Fruit fly (Drosophila melanogaster) S2 (cell line): ENCODE data around the gene Cyp4ac3.

ENCODE experiments used
- CG8478 ChIP-seq: fragments of >200 bp; optimal IDR thresholded peaks from 2 replicates; lab custom pipeline; 2018
- CTCF ChIP-seq, 2 experiments: fragments of >200 bp; optimal IDR thresholded peaks; 2 replicates each; lab custom pipeline; 2018

The Cyp4ac3 gene

dm6 chr2L:5236346-5236809 is 31.9 kb upstream of the Cyp4ac3 start:
- TF ChIP-seq CG8478 = no peak
- no peak for TF ChIP-seq CTCF (optimal IDR thresholded peaks at IDR 0.05; lab: Kevin White, UChicago)

dm6 chr2L:5237175-5237753 is 31.0 kb upstream of the Cyp4ac3 start:
- no peak for TF ChIP-seq CTCF (optimal IDR thresholded peaks at IDR 0.05; lab: Kevin White, UChicago)
- TF ChIP-seq CG8478 = no peak

dm6 chr2L:5237899-5238566 is 30.3 kb upstream of the Cyp4ac3 start:
- TF ChIP-seq CG8478 = no peak
- TF ChIP-seq CTCF (optimal IDR thresholded peaks at IDR 0.05; lab: Kevin White, UChicago) = no peak

- TF ChIP-seq CTCF (optimal IDR thresholded peaks at IDR 0.05; lab: Kevin White, UChicago) (no peak), CG8478 (no peak)
Observed at dm6 chr2L:5238567-5238925, 29.8 kb upstream of the Cyp4ac3 start.

dm6 chr2L:5239433-5240278 is 28.6 kb upstream of the Cyp4ac3 start:
- TF ChIP-seq CG8478 (no peak), CTCF (optimal IDR thresholded peaks at IDR 0.05; lab: Kevin White, UChicago) (no peak)

dm6 chr2L:5240520-5240919 is 27.8 kb upstream of the Cyp4ac3 start:
- TF ChIP-seq CG8478 = no peak
- no peak for TF ChIP-seq CTCF (optimal IDR thresholded peaks at IDR 0.05; lab: Kevin White, UChicago)

- no peak for TF ChIP-seq CTCF (optimal IDR thresholded peaks at IDR 0.05; lab: Kevin White, UChicago)
- TF ChIP-seq CG8478 = no peak
Observed at dm6 chr2L:5242194-5242914, 25.9 kb upstream of the Cyp4ac3 start.

- TF ChIP-seq CTCF (optimal IDR thresholded peaks at IDR 0.05; lab: Kevin White, UChicago) (no peak), CG8478 (no peak)
Observed at dm6 chr2L:5245363-5245892, 22.9 kb upstream of the Cyp4ac3 start.

dm6 chr2L:5247384-5247783 is 20.9 kb upstream of the Cyp4ac3 start:
- TF ChIP-seq CG8478 = no peak
- TF ChIP-seq CTCF (optimal IDR thresholded peaks at IDR 0.05; lab: Kevin White, UChicago) = no peak

dm6 chr2L:5247812-5248211 is 20.5 kb upstream of the Cyp4ac3 start:
- TF ChIP-seq CG8478 (no peak), CTCF (optimal IDR thresholded peaks at IDR 0.05; lab: Kevin White, UChicago) (no peak)

- no peak for TF ChIP-seq CG8478
- TF ChIP-seq CTCF (optimal IDR thresholded peaks at IDR 0.05; lab: Kevin White, UChicago) = no peak
Observed at dm6 chr2L:5248582-5248981, 19.7 kb upstream of the Cyp4ac3 start.

- TF ChIP-seq CG8478 (no peak), CTCF (optimal IDR thresholded peaks at IDR 0.05; lab: Kevin White, UChicago) (no peak)
Observed at dm6 chr2L:5249766-5250165, 18.5 kb upstream of the Cyp4ac3 start.

- no peak for TF ChIP-seq CG8478
- TF ChIP-seq CTCF (optimal IDR thresholded peaks at IDR 0.05; lab: Kevin White, UChicago) = no peak
Observed at dm6 chr2L:5251150-5251549, 17.1 kb upstream of the Cyp4ac3 start.

- TF ChIP-seq CTCF (optimal IDR thresholded peaks at IDR 0.05; lab: Kevin White, UChicago) (no peak), CG8478 (no peak)
Observed at dm6 chr2L:5251725-5252124, 16.6 kb upstream of the Cyp4ac3 start.

dm6 chr2L:5252399-5253030 is 15.8 kb upstream of the Cyp4ac3 start:
- TF ChIP-seq CTCF (optimal IDR thresholded peaks at IDR 0.05; lab: Kevin White, UChicago) = no peak
